Fruit fly (Drosophila melanogaster) whole organism, embryonic: ENCODE data around the gene Gart.

Experiments used
- Ada2b ChIP-seq: fragments of 200-800 bp; sonication (Bioruptor generic); IDR thresholded peaks from 2 replicates; pipeline ENCODE4 v1.3.6; 2022; ENCODE audit warnings: missing biosample characterization, missing genetic modification characterization
- Adf1 ChIP-seq: fragments of 200-800 bp; sonication (Bioruptor generic); IDR thresholded peaks from 2 replicates; pipeline ENCODE4 v1.3.6; 2022; ENCODE audit warnings: missing biosample characterization, missing genetic modification characterization
- Bgb ChIP-seq: fragments of 200-800 bp; sonication (Bioruptor generic); IDR thresholded peaks from 2 replicates; pipeline ENCODE4 v1.3.6; 2022; ENCODE audit warnings: missing biosample characterization, missing genetic modification characterization; ENCODE audit not compliant: partially characterized antibody
- CG10979 ChIP-seq: fragments of 200-800 bp; sonication (Bioruptor generic); optimal IDR thresholded peaks from 2 replicates; lab custom pipeline; 2018; ENCODE audit warnings: missing biosample characterization, mild to moderate bottlenecking, missing genetic modification characterization, moderate library complexity
- CG12104 ChIP-seq: fragments of 200-800 bp; sonication (Bioruptor generic); optimal IDR thresholded peaks from 3 replicates; lab custom pipeline; 2016; ENCODE audit warnings: missing biosample characterization, missing genetic modification characterization
- CG12299 ChIP-seq: fragments of 200-800 bp; sonication (Bioruptor generic); optimal IDR thresholded peaks from 2 replicates; lab custom pipeline; 2018; ENCODE audit warnings: missing biosample characterization, mild to moderate bottlenecking, missing genetic modification characterization
- CG14050 ChIP-seq: fragments of 200-800 bp; sonication (Bioruptor generic); IDR thresholded peaks from 3 replicates; pipeline ENCODE4 v1.3.6; 2022; ENCODE audit warnings: missing biosample characterization, missing genetic modification characterization
- CG17328 ChIP-seq: fragments of 200-800 bp; sonication (Bioruptor generic); IDR thresholded peaks from 2 replicates; pipeline ENCODE4 v1.3.6; 2022; ENCODE audit warnings: missing biosample characterization, missing genetic modification characterization
- CG17912 ChIP-seq: fragments of 200-800 bp; sonication (Bioruptor generic); optimal IDR thresholded peaks from 2 replicates; lab custom pipeline; 2018; ENCODE audit warnings: missing biosample characterization, mild to moderate bottlenecking, missing genetic modification characterization
- CG18262 ChIP-seq: fragments of 200-800 bp; optimal IDR thresholded peaks from 3 replicates; lab custom pipeline; 2019; ENCODE audit warnings: missing biosample characterization, mild to moderate bottlenecking, missing genetic modification characterization, moderate library complexity
- CG3726 ChIP-seq: fragments of 200-800 bp; sonication (Bioruptor generic); IDR thresholded peaks from 3 replicates; pipeline ENCODE4, ENCODE4 v1.3.6; 2022; ENCODE audit warnings: missing biosample characterization, missing genetic modification characterization
- CG4360 ChIP-seq: fragments of 200-800 bp; sonication (Bioruptor generic); IDR thresholded peaks from 2 replicates; pipeline ENCODE4 v1.3.6; 2022; ENCODE audit warnings: missing biosample characterization, missing genetic modification characterization
- CG4707 ChIP-seq: fragments of 200-800 bp; sonication (Bioruptor generic); optimal IDR thresholded peaks from 2 replicates; lab custom pipeline; 2018; ENCODE audit warnings: missing biosample characterization, mild to moderate bottlenecking, missing genetic modification characterization, moderate library complexity
- CG6689 ChIP-seq: fragments of 200-800 bp; sonication (Bioruptor generic); IDR thresholded peaks from 2 replicates; pipeline ENCODE4 v1.3.6; 2022; ENCODE audit warnings: missing biosample characterization, missing genetic modification characterization
- Ets97D ChIP-seq: fragments of 200-800 bp; sonication (Bioruptor generic); optimal IDR thresholded peaks from 3 replicates; lab custom pipeline; 2016; ENCODE audit warnings: missing biosample characterization, missing genetic modification characterization
- GATAe ChIP-seq: fragments of 200-800 bp; sonication (Bioruptor generic); conservative IDR thresholded peaks from 2 replicates; pipeline ENCODE4 v1.3.6; 2022; ENCODE audit warnings: missing biosample characterization, missing genetic modification characterization
- H2.0 ChIP-seq: fragments of 200-800 bp; sonication (Bioruptor generic); IDR thresholded peaks from 2 replicates; pipeline ENCODE4 v1.3.6; 2022; ENCODE audit warnings: missing biosample characterization, missing genetic modification characterization
- Hr3 ChIP-seq: fragments of 200-800 bp; sonication (Bioruptor generic); optimal IDR thresholded peaks from 3 replicates; lab custom pipeline; 2016; ENCODE audit warnings: missing biosample characterization, missing genetic modification characterization
- Hr39 ChIP-seq: fragments of >200 bp; optimal IDR thresholded peaks from 2 replicates; lab custom pipeline; 2017
- Hr51 ChIP-seq, 2 experiments: fragments of 200-800 bp; sonication (Bioruptor generic); optimal IDR thresholded peaks; 2 replicates in 1 of 2; 3 replicates in 1 of 2; lab custom pipeline; 2016 to 2018; ENCODE audit warnings: missing biosample characterization in 2 of 2, missing genetic modification characterization in 2 of 2, mild to moderate bottlenecking in 1 of 2, moderate library complexity in 1 of 2
- Mes4 ChIP-seq: fragments of 200-800 bp; sonication (Bioruptor generic); optimal IDR thresholded peaks from 2 replicates; lab custom pipeline; 2016; ENCODE audit warnings: missing biosample characterization, missing genetic modification characterization
- Myb ChIP-seq: fragments of 200-800 bp; sonication (Bioruptor generic); optimal IDR thresholded peaks from 2 replicates; lab custom pipeline; 2016; ENCODE audit warnings: missing biosample characterization, missing genetic modification characterization
- NC2α ChIP-seq: fragments of 200-800 bp; sonication (Bioruptor generic); optimal IDR thresholded peaks from 2 replicates; lab custom pipeline; 2016; ENCODE audit warnings: missing biosample characterization, missing genetic modification characterization
- Nf-YA ChIP-seq: fragments of 200-800 bp; sonication (Bioruptor generic); IDR thresholded peaks from 2 replicates; pipeline ENCODE4 v1.3.6; 2022; ENCODE audit warnings: missing biosample characterization, missing genetic modification characterization
- Oaz ChIP-seq: fragments of 200-800 bp; sonication (Bioruptor generic); IDR thresholded peaks from 2 replicates; pipeline ENCODE4 v1.3.6; 2022; ENCODE audit warnings: missing biosample characterization, missing genetic modification characterization
- Pdp1 ChIP-seq, 2 experiments: fragments of 200-800 bp; sonication (Bioruptor generic); optimal IDR thresholded peaks; 3 replicates each; lab custom pipeline; 2016; ENCODE audit warnings: missing biosample characterization in 2 of 2, missing genetic modification characterization in 2 of 2, mild to moderate bottlenecking in 1 of 2, moderate library complexity in 1 of 2
- amos ChIP-seq: fragments of 200-800 bp; sonication (Bioruptor generic); IDR thresholded peaks from 2 replicates; pipeline ENCODE4 v1.3.6; 2022; ENCODE audit warnings: missing biosample characterization, missing genetic modification characterization; ENCODE audit not compliant: partially characterized antibody
- ap ChIP-seq: fragments of 200-800 bp; sonication (Bioruptor generic); IDR thresholded peaks from 2 replicates; pipeline ENCODE4 v1.3.6; 2022; ENCODE audit warnings: missing biosample characterization, missing genetic modification characterization
- ase ChIP-seq: fragments of 200-800 bp; sonication (Bioruptor generic); IDR thresholded peaks from 3 replicates; pipeline ENCODE4 v1.3.6; 2022; ENCODE audit warnings: missing biosample characterization, missing genetic modification characterization
- cad ChIP-seq: fragments of >200 bp; optimal IDR thresholded peaks from 2 replicates; lab custom pipeline; 2017; ENCODE audit warnings: missing biosample characterization, missing genetic modification characterization
- cg ChIP-seq: fragments of 200-800 bp; sonication (Bioruptor generic); optimal IDR thresholded peaks from 3 replicates; lab custom pipeline; 2019; ENCODE audit warnings: missing biosample characterization, mild to moderate bottlenecking, missing genetic modification characterization, moderate library complexity
- dati ChIP-seq: fragments of 200-800 bp; sonication (Bioruptor generic); IDR thresholded peaks from 2 replicates; pipeline ENCODE4 v1.3.6; 2022; ENCODE audit warnings: missing biosample characterization, missing genetic modification characterization
- disco-r ChIP-seq: fragments of 200-800 bp; sonication (Bioruptor generic); optimal IDR thresholded peaks from 2 replicates; lab custom pipeline; 2016; ENCODE audit warnings: missing biosample characterization, missing genetic modification characterization
- en ChIP-seq: fragments of 200-800 bp; sonication (Bioruptor generic); optimal IDR thresholded peaks from 2 replicates; lab custom pipeline; 2016; ENCODE audit warnings: missing biosample characterization, missing genetic modification characterization
- eve ChIP-seq, 2 experiments: fragments of >200 bp; optimal IDR thresholded peaks; 2 replicates each; lab custom pipeline; 2017; ENCODE audit warnings: missing biosample characterization in 2 of 2, missing genetic modification characterization in 2 of 2
- grau ChIP-seq: fragments of 200-800 bp; optimal IDR thresholded peaks from 3 replicates; lab custom pipeline; 2019; ENCODE audit warnings: missing biosample characterization, mild to moderate bottlenecking, missing genetic modification characterization, moderate library complexity
- inv ChIP-seq: fragments of 200-800 bp; sonication (Bioruptor generic); IDR thresholded peaks from 2 replicates; pipeline ENCODE4 v1.3.6; 2022; ENCODE audit warnings: missing biosample characterization, missing genetic modification characterization; ENCODE audit not compliant: partially characterized antibody
- jigr1 ChIP-seq: fragments of 200-800 bp; sonication (Bioruptor generic); IDR thresholded peaks from 3 replicates; pipeline ENCODE4 v1.3.6; 2022; ENCODE audit warnings: missing biosample characterization, missing genetic modification characterization
- nau ChIP-seq: fragments of 200-800 bp; sonication (Bioruptor generic); optimal IDR thresholded peaks from 3 replicates; lab custom pipeline; 2017; ENCODE audit warnings: missing biosample characterization, mild to moderate bottlenecking, missing genetic modification characterization, missing genetic modification reagents
- onecut ChIP-seq: fragments of 200-800 bp; sonication (Bioruptor generic); IDR thresholded peaks from 2 replicates; pipeline ENCODE4 v1.3.6; 2022; ENCODE audit warnings: missing biosample characterization, missing genetic modification characterization
- pum ChIP-seq: fragments of 200-800 bp; sonication (Bioruptor generic); optimal IDR thresholded peaks from 2 replicates; lab custom pipeline; 2016; ENCODE audit warnings: missing biosample characterization, missing genetic modification characterization
- run ChIP-seq: fragments of 200-800 bp; sonication (Bioruptor generic); optimal IDR thresholded peaks from 3 replicates; lab custom pipeline; 2018; ENCODE audit warnings: missing biosample characterization, mild to moderate bottlenecking, missing genetic modification characterization
- sd ChIP-seq: fragments of 200-800 bp; sonication (Bioruptor generic); optimal IDR thresholded peaks from 3 replicates; lab custom pipeline; 2018; ENCODE audit warnings: missing biosample characterization, mild to moderate bottlenecking, missing genetic modification characterization, moderate library complexity
- sens-2 ChIP-seq: fragments of 200-800 bp; sonication (Bioruptor generic); IDR thresholded peaks from 2 replicates; pipeline ENCODE4 v1.3.6; 2022; ENCODE audit warnings: missing biosample characterization, missing genetic modification characterization
- seq ChIP-seq: fragments of 200-800 bp; sonication (Bioruptor generic); IDR thresholded peaks from 2 replicates; pipeline ENCODE4 v1.3.6; 2022; ENCODE audit warnings: missing biosample characterization, missing genetic modification characterization
- sima ChIP-seq: fragments of 200-800 bp; sonication (Bioruptor generic); optimal IDR thresholded peaks from 2 replicates; lab custom pipeline; 2016; ENCODE audit warnings: missing biosample characterization, missing genetic modification characterization
- so ChIP-seq: fragments of 200-800 bp; sonication (Bioruptor generic); IDR thresholded peaks from 3 replicates; pipeline ENCODE4 v1.3.6; 2022; ENCODE audit warnings: missing biosample characterization, missing genetic modification characterization
- tgo ChIP-seq: fragments of 200-800 bp; sonication (Bioruptor generic); IDR thresholded peaks from 3 replicates; pipeline ENCODE4 v1.3.6; 2022; ENCODE audit warnings: missing biosample characterization, missing genetic modification characterization
- unpg ChIP-seq: fragments of 200-800 bp; sonication (Bioruptor generic); optimal IDR thresholded peaks from 3 replicates; lab custom pipeline; 2018; ENCODE audit warnings: missing biosample characterization, mild to moderate bottlenecking, missing genetic modification characterization, moderate library complexity
- zf30C ChIP-seq: fragments of 200-800 bp; sonication (Bioruptor generic); optimal IDR thresholded peaks from 3 replicates; lab custom pipeline; 2018; ENCODE audit warnings: missing biosample characterization, mild to moderate bottlenecking, missing genetic modification characterization

Gart gene

DNA sequence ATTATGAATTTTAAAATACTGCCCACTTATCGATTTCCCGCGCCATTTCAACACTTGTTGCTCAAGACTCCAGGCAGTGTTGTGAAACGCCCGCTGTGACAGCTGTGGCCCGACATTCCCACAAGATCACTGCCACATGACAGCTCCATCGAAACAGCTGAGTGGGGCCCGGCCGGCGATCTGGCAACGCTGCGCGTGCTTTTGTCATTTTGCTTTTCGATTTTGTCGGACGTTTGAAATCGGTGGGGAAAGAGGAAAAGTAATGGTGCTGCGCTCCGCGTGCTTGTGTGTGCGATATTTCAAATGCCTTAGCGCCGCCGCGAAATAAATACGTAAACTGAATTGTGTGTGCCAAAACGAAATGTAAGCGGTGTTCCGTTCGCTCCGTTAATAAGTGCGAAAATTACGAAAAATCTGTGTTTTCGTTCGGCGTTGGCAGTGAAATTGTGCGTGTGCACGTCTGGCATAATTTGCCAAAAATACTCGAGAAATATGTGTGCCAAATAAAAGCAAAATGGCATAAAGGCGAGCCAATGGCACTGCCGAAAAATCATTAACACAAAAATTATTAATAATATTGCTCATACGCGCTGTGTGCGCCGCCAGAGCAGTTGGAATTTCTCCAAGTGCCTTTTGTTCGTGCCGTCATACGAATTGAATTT, 18.6 kb upstream of the Gart start:
- TF ChIP-seq Hr51 (GFP tag; optimal IDR thresholded peaks at IDR 0.05; lab: Kevin White, UChicago) (peak; percentile 41 to 50), CG12104 (GFP tag; lab: Kevin White, UChicago) (peak; percentile 12), Myb (GFP tag; lab: Kevin White, UChicago) (peak; percentile 76), seq (GFP tag; lab: Robert Waterston, UW) (peak; percentile 60; the same call in 1 of the 2 replicates), Ada2b (peak; percentile 52), inv (GFP tag; lab: Robert Waterston, UW) (peak; percentile 47; the same call in 1 of the 2 replicates), onecut (GFP tag; lab: Robert Waterston, UW) (peak; percentile 79), dati (GFP tag; lab: Robert Waterston, UW) (no peak), Hr39 (lab: Kevin White, UChicago) (no peak), Bgb (peak; percentile 82), CG3726 (0 out of 3 replicates have a peak, but pooled peaks have one; percentile 52), CG12299 (peak; percentile 35), disco-r (GFP tag; lab: Kevin White, UChicago) (peak; percentile 65), tgo (peak; percentile 46), H2.0 (GFP tag; lab: Robert Waterston, UW) (no peak; the same call in none of the 2 replicates), ase (peak; percentile 51; the same call in 1 of the 3 replicates), pum (GFP tag; lab: Kevin White, UChicago) (peak; percentile 32), ap (GFP tag; lab: Robert Waterston, UW) (no peak), CG18262 (peak; percentile 38), NC2α (GFP tag; lab: Kevin White, UChicago) (no peak), Oaz (GFP tag; lab: Robert Waterston, UW) (peak; percentile 55), jigr1 (GFP tag; lab: Robert Waterston, UW) (0 out of 3 replicates have a peak, but pooled peaks have one; percentile 61), CG4360 (GFP tag; lab: Robert Waterston, UW) (no peak), en (GFP tag; lab: Kevin White, UChicago) (no peak), CG4707 (GFP tag; lab: Kevin White, UChicago) (peak; percentile 13), grau (tag; lab: Kevin White, UChicago) (peak; percentile 19), sd (tag; lab: Kevin White, UChicago) (no peak), GATAe (GFP tag; lab: Robert Waterston, UW) (no peak), nau (GFP tag; lab: Kevin White, UChicago) (peak; percentile 26), cg (GFP tag; lab: Kevin White, UChicago) (peak; percentile 47), Mes4 (GFP tag; lab: Kevin White, UChicago) (peak; percentile 31), CG10979 (tag; lab: Kevin White, UChicago) (peak; percentile 16), Hr3 (GFP tag; lab: Kevin White, UChicago) (peak; percentile 29), CG14050 (GFP tag; lab: Robert Waterston, UW) (peak; percentile 22; the same call in 1 of the 3 replicates), so (peak; percentile 35), cad (GFP tag; lab: Kevin White, UChicago) (no peak), amos (GFP tag; lab: Robert Waterston, UW) (peak; percentile 68; the same call in 1 of the 2 replicates), sima (no peak), sens-2 (GFP tag; lab: Robert Waterston, UW) (no peak), Adf1 (GFP tag; lab: Robert Waterston, UW) (peak; percentile 66), Pdp1 (GFP tag; optimal IDR thresholded peaks at IDR 0.05; lab: Kevin White, UChicago) (peak; percentile 11 to 26), Ets97D (GFP tag; lab: Kevin White, UChicago) (peak; percentile 96), CG6689 (0 out of 2 replicates have a peak, but pooled peaks have one; percentile 42), CG17328 (GFP tag; lab: Robert Waterston, UW) (peak; percentile 64), CG17912 (peak; percentile 55), unpg (no peak), Nf-YA (GFP tag; lab: Robert Waterston, UW) (peak; percentile 44; the same call in 1 of the 2 replicates), run (no peak), zf30C (peak; percentile 9), eve (GFP tag; optimal IDR thresholded peaks at IDR 0.05; lab: Kevin White, UChicago) (peak in 1 of 2 experiments; percentile 83)
